Worm (Caenorhabditis elegans) whole organism, L1 larva: ENCODE results near the gene C50H11.13.
"Not testable (repeated sequence)": the region's sequence is repeated elsewhere in the genome, so short reads cannot be mapped to it uniquely, and the experiment has no call there.

Experiments used
- alr-1 ChIP-seq: fragments of 200-800 bp; sonication (Bioruptor generic); optimal IDR thresholded peaks from 2 replicates; lab custom pipeline; 2018; ENCODE audit warnings: borderline replicate concordance, mild to moderate bottlenecking, missing genetic modification characterization, missing compliant biosample characterization
- blmp-1 ChIP-seq: fragments of 150-350 bp; optimal IDR thresholded peaks from 2 replicates; lab custom pipeline; 2014; ENCODE audit warnings: missing biosample characterization, missing genetic modification characterization
- nhr-28 ChIP-seq: fragments of 150-350 bp; optimal IDR thresholded peaks from 2 replicates; lab custom pipeline; 2014; ENCODE audit warnings: missing biosample characterization, missing genetic modification characterization
- nhr-77 ChIP-seq: fragments of 150-350 bp; optimal IDR thresholded peaks from 2 replicates; lab custom pipeline; 2014; ENCODE audit warnings: missing biosample characterization, missing genetic modification characterization
- snpc-4 ChIP-seq: fragments of 150-350 bp; optimal IDR thresholded peaks from 2 replicates; lab custom pipeline; 2014; ENCODE audit warnings: missing biosample characterization, missing genetic modification characterization
- sox-4 ChIP-seq: sonication (generic microtip); optimal IDR thresholded peaks from 2 replicates; lab custom pipeline; 2016; ENCODE audit warnings: missing genetic modification characterization, missing compliant biosample characterization
- tlp-1 ChIP-seq: fragments of 150-350 bp; optimal IDR thresholded peaks from 2 replicates; lab custom pipeline; 2014; ENCODE audit warnings: missing biosample characterization, missing genetic modification characterization
- xbp-1 ChIP-seq: sonication (generic microtip); optimal IDR thresholded peaks from 2 replicates; lab custom pipeline; 2016; ENCODE audit warnings: missing genetic modification characterization, missing compliant biosample characterization

DNA sequence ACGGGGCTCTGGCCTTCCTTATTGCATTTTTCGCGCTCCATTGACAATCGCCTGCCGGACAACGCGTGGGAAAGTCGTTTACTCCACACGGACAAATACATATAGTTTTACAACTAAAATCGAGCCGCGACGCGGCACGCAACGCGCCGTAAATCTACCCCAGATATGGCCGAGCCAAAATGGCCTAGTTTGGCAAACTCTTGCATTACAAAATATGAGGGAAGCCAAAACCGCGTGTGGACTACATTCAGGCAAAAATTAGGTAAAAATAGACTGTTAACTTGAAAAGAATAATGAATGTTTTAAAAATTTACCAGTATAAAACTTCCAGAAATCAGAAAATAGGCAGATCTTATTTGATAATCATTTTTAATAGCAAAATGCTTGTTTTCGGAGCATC is 7.0 kb downstream of the C50H11.13 start, which contains the start of gene srt-16:
- TF ChIP-seq tlp-1; sox-4 (tag; lab: Kevin White, UChicago); xbp-1 (tag; lab: Kevin White, UChicago); blmp-1 (tag; lab: Kevin White, UChicago); alr-1 (tag; lab: Kevin White, UChicago); nhr-28 (tag; lab: Kevin White, UChicago); nhr-77 (tag; lab: Kevin White, UChicago); snpc-4: not testable (repeated sequence)
